Fruit fly (Drosophila melanogaster) whole organism, embryonic: Measurements from ENCODE around the gene beta'COP.
A peak's percentile ranks its signal among the peaks of the same experiment; 100 is the strongest.

Source experiments
- ATbp ChIP-seq: fragments of 200-800 bp; sonication (Bioruptor generic); optimal IDR thresholded peaks from 2 replicates; lab custom pipeline; 2017; ENCODE audit warnings: missing biosample characterization, mild to moderate bottlenecking, missing genetic modification characterization, missing genetic modification reagents
- BtbVII ChIP-seq: fragments of 200-800 bp; sonication (Bioruptor generic); optimal IDR thresholded peaks from 3 replicates; lab custom pipeline; 2017; ENCODE audit warnings: missing biosample characterization, mild to moderate bottlenecking, missing genetic modification characterization
- CG1024 ChIP-seq: fragments of 200-800 bp; sonication (Bioruptor generic); IDR thresholded peaks from 2 replicates; pipeline ENCODE4 v1.3.6; 2022; ENCODE audit warnings: missing biosample characterization, missing genetic modification characterization
- CG10366 ChIP-seq: fragments of 200-800 bp; sonication (Bioruptor generic); IDR thresholded peaks from 2 replicates; pipeline ENCODE4 v1.3.6; 2022; ENCODE audit warnings: missing biosample characterization, missing genetic modification characterization
- CG10543 ChIP-seq: fragments of 200-800 bp; sonication (Bioruptor generic); optimal IDR thresholded peaks from 3 replicates; lab custom pipeline; 2017; ENCODE audit warnings: missing biosample characterization, mild to moderate bottlenecking, missing genetic modification characterization, moderate library complexity
- CG11560 ChIP-seq: fragments of 200-800 bp; sonication (Bioruptor generic); IDR thresholded peaks from 3 replicates; pipeline ENCODE4 v1.3.6; 2022; ENCODE audit warnings: missing biosample characterization, missing genetic modification characterization
- CG12155 ChIP-seq: fragments of 200-800 bp; sonication (Bioruptor generic); optimal IDR thresholded peaks from 3 replicates; lab custom pipeline; 2016; ENCODE audit warnings: missing biosample characterization, missing genetic modification characterization
- CG12744 ChIP-seq: fragments of 200-800 bp; sonication (Bioruptor generic); optimal IDR thresholded peaks from 2 replicates; lab custom pipeline; 2016; ENCODE audit warnings: missing biosample characterization, missing genetic modification characterization
- CG13287 ChIP-seq: fragments of 200-800 bp; sonication (Bioruptor generic); IDR thresholded peaks from 2 replicates; pipeline ENCODE4 v1.3.6; 2022; ENCODE audit warnings: missing biosample characterization, missing genetic modification characterization; ENCODE audit not compliant: partially characterized antibody
- CG16863 ChIP-seq: fragments of 200-800 bp; sonication (Bioruptor generic); optimal IDR thresholded peaks from 3 replicates; lab custom pipeline; 2016; ENCODE audit warnings: missing biosample characterization, missing genetic modification characterization
- CG18764 ChIP-seq: fragments of 200-800 bp; sonication (Bioruptor generic); optimal IDR thresholded peaks from 3 replicates; lab custom pipeline; 2016; ENCODE audit warnings: missing biosample characterization, missing genetic modification characterization
- CG2129 ChIP-seq: fragments of 200-800 bp; sonication (Bioruptor generic); IDR thresholded peaks from 2 replicates; pipeline ENCODE4 v1.3.6; 2022; ENCODE audit warnings: missing biosample characterization, missing genetic modification characterization; ENCODE audit not compliant: partially characterized antibody
- CG2712 ChIP-seq: fragments of 200-800 bp; optimal IDR thresholded peaks from 3 replicates; lab custom pipeline; 2019; ENCODE audit warnings: missing biosample characterization, mild to moderate bottlenecking, missing genetic modification characterization, moderate library complexity
- CG3281 ChIP-seq: fragments of 200-800 bp; sonication (Bioruptor generic); optimal IDR thresholded peaks from 3 replicates; lab custom pipeline; 2017; ENCODE audit warnings: missing biosample characterization, mild to moderate bottlenecking, missing genetic modification characterization
- CG33213 ChIP-seq: fragments of 200-800 bp; sonication (Bioruptor generic); optimal IDR thresholded peaks from 3 replicates; lab custom pipeline; 2016; ENCODE audit warnings: missing biosample characterization, missing genetic modification characterization
- CG33557 ChIP-seq: fragments of 200-800 bp; sonication (Bioruptor generic); optimal IDR thresholded peaks from 2 replicates; lab custom pipeline; 2019; ENCODE audit warnings: missing biosample characterization, mild to moderate bottlenecking, missing genetic modification characterization, moderate library complexity
- CG34224 ChIP-seq: fragments of 200-800 bp; sonication (Bioruptor generic); IDR thresholded peaks from 3 replicates; pipeline ENCODE4 v1.3.6; 2022; ENCODE audit warnings: missing biosample characterization, missing genetic modification characterization; ENCODE audit not compliant: partially characterized antibody
- CG4707 ChIP-seq: fragments of 200-800 bp; sonication (Bioruptor generic); optimal IDR thresholded peaks from 2 replicates; lab custom pipeline; 2018; ENCODE audit warnings: missing biosample characterization, mild to moderate bottlenecking, missing genetic modification characterization, moderate library complexity
- CG4730 ChIP-seq: fragments of 200-800 bp; sonication (Bioruptor generic); IDR thresholded peaks from 2 replicates; pipeline ENCODE4 v1.3.6; 2022; ENCODE audit warnings: missing biosample characterization, missing genetic modification characterization
- CG4820 ChIP-seq: fragments of 200-800 bp; sonication (Bioruptor generic); optimal IDR thresholded peaks from 3 replicates; lab custom pipeline; 2016; ENCODE audit warnings: missing biosample characterization, missing genetic modification characterization
- CG6272 ChIP-seq: fragments of 200-800 bp; sonication (Bioruptor generic); IDR thresholded peaks from 2 replicates; pipeline ENCODE4 v1.3.6; 2022; ENCODE audit warnings: missing biosample characterization, missing genetic modification characterization
- CG6683 ChIP-seq: fragments of 200-800 bp; sonication (Bioruptor generic); optimal IDR thresholded peaks from 2 replicates; lab custom pipeline; 2017; ENCODE audit warnings: missing biosample characterization, mild to moderate bottlenecking, missing genetic modification characterization, missing genetic modification reagents
- CG6765 ChIP-seq: fragments of 200-800 bp; sonication (Bioruptor generic); optimal IDR thresholded peaks from 3 replicates; lab custom pipeline; 2017; ENCODE audit warnings: missing biosample characterization, mild to moderate bottlenecking, missing genetic modification characterization
- CG6813 ChIP-seq: fragments of 200-800 bp; sonication (Bioruptor generic); optimal IDR thresholded peaks from 2 replicates; lab custom pipeline; 2017; ENCODE audit warnings: missing biosample characterization, missing genetic modification characterization, mild to moderate bottlenecking, moderate library complexity, missing genetic modification reagents
- CG7271 ChIP-seq: fragments of 200-800 bp; sonication (Bioruptor generic); optimal IDR thresholded peaks from 2 replicates; lab custom pipeline; 2018; ENCODE audit warnings: missing biosample characterization, mild to moderate bottlenecking, missing genetic modification characterization, moderate library complexity
- CG9817 ChIP-seq: fragments of 200-800 bp; sonication (Bioruptor generic); optimal IDR thresholded peaks from 2 replicates; lab custom pipeline; 2018; ENCODE audit warnings: missing biosample characterization, mild to moderate bottlenecking, missing genetic modification characterization, moderate library complexity
- H2.0 ChIP-seq: fragments of 200-800 bp; sonication (Bioruptor generic); IDR thresholded peaks from 2 replicates; pipeline ENCODE4 v1.3.6; 2022; ENCODE audit warnings: missing biosample characterization, missing genetic modification characterization
- Hr78 ChIP-seq, 2 experiments: fragments of 200-800 bp in 1 of 2; fragments of >200 bp in 1 of 2; sonication (Bioruptor generic) in 1 of 2; optimal IDR thresholded peaks; 2 replicates each; lab custom pipeline; 2017 to 2019; ENCODE audit warnings: missing biosample characterization in 2 of 2, missing genetic modification characterization in 2 of 2, mild to moderate bottlenecking in 1 of 2, moderate library complexity in 1 of 2
- Lpt ChIP-seq: fragments of >200 bp; optimal IDR thresholded peaks from 2 replicates; lab custom pipeline; 2018; ENCODE audit warnings: missing biosample characterization, missing genetic modification characterization
- Optix ChIP-seq: fragments of 200-800 bp; sonication (Bioruptor generic); IDR thresholded peaks from 3 replicates; pipeline ENCODE4 v1.3.6; 2022; ENCODE audit warnings: missing biosample characterization, missing genetic modification characterization
- PHDP ChIP-seq: fragments of 200-800 bp; sonication (Bioruptor generic); optimal IDR thresholded peaks from 3 replicates; lab custom pipeline; 2018; ENCODE audit warnings: missing biosample characterization, mild to moderate bottlenecking, missing genetic modification characterization, moderate library complexity
- Spps ChIP-seq: fragments of 200-800 bp; sonication (Bioruptor generic); optimal IDR thresholded peaks from 2 replicates; lab custom pipeline; 2018; ENCODE audit warnings: missing biosample characterization, mild to moderate bottlenecking, missing genetic modification characterization
- Ssrp ChIP-seq: fragments of 200-800 bp; sonication (Bioruptor generic); optimal IDR thresholded peaks from 2 replicates; lab custom pipeline; 2018; ENCODE audit warnings: missing biosample characterization, mild to moderate bottlenecking, missing genetic modification characterization, moderate library complexity
- ash1 ChIP-seq: fragments of 200-800 bp; sonication (Bioruptor generic); optimal IDR thresholded peaks from 2 replicates; lab custom pipeline; 2018; ENCODE audit warnings: missing biosample characterization, mild to moderate bottlenecking, missing genetic modification characterization
- bcd ChIP-seq: fragments of 200-800 bp; sonication (Bioruptor generic); optimal IDR thresholded peaks from 2 replicates; lab custom pipeline; 2017; ENCODE audit warnings: missing biosample characterization, mild to moderate bottlenecking, missing genetic modification characterization
- chn ChIP-seq: fragments of 200-800 bp; sonication (Bioruptor generic); optimal IDR thresholded peaks from 2 replicates; lab custom pipeline; 2016; ENCODE audit warnings: missing biosample characterization, missing genetic modification characterization
- danr ChIP-seq: fragments of 200-800 bp; sonication (Bioruptor generic); IDR thresholded peaks from 2 replicates; pipeline ENCODE4 v1.3.6; 2022; ENCODE audit warnings: missing biosample characterization, missing genetic modification characterization
- dmrt99B ChIP-seq: fragments of 200-800 bp; sonication (Bioruptor generic); optimal IDR thresholded peaks from 2 replicates; lab custom pipeline; 2018; ENCODE audit warnings: missing biosample characterization, mild to moderate bottlenecking, missing genetic modification characterization, moderate library complexity
- dpn ChIP-seq, 2 experiments: fragments of 200-800 bp; sonication (Bioruptor generic); optimal IDR thresholded peaks; 3 replicates each; lab custom pipeline; 2016; ENCODE audit warnings: missing biosample characterization in 2 of 2, missing genetic modification characterization in 2 of 2
- en ChIP-seq: fragments of 200-800 bp; sonication (Bioruptor generic); optimal IDR thresholded peaks from 2 replicates; lab custom pipeline; 2016; ENCODE audit warnings: missing biosample characterization, missing genetic modification characterization
- exex ChIP-seq: fragments of 200-800 bp; sonication (Bioruptor generic); optimal IDR thresholded peaks from 4 replicates; lab custom pipeline; 2018; ENCODE audit warnings: missing biosample characterization, mild to moderate bottlenecking, missing genetic modification characterization, moderate library complexity
- gce ChIP-seq: fragments of 200-800 bp; sonication (Bioruptor generic); IDR thresholded peaks from 3 replicates; pipeline ENCODE4 v1.3.6; 2022; ENCODE audit warnings: missing biosample characterization, missing genetic modification characterization
- hbn ChIP-seq: fragments of 200-800 bp; sonication (Bioruptor generic); IDR thresholded peaks from 2 replicates; pipeline ENCODE4 v1.3.6; 2022; ENCODE audit warnings: missing biosample characterization, missing genetic modification characterization; ENCODE audit not compliant: partially characterized antibody
- knrl ChIP-seq: fragments of 200-800 bp; sonication (Bioruptor generic); IDR thresholded peaks from 3 replicates; pipeline ENCODE4 v1.3.6; 2022; ENCODE audit warnings: missing biosample characterization, missing genetic modification characterization; ENCODE audit not compliant: partially characterized antibody
- lola ChIP-seq, 3 experiments: fragments of >200 bp in 2 of 3; fragments of 200-800 bp in 1 of 3; sonication (Bioruptor generic) in 1 of 3; optimal IDR thresholded peaks; 2 replicates each; lab custom pipeline; 2017 to 2019; ENCODE audit warnings: missing biosample characterization in 3 of 3, missing genetic modification characterization in 3 of 3, mild to moderate bottlenecking in 1 of 3, moderate library complexity in 1 of 3
- odd ChIP-seq: fragments of 200-800 bp; sonication (Bioruptor generic); optimal IDR thresholded peaks from 2 replicates; lab custom pipeline; 2017; ENCODE audit warnings: missing biosample characterization, mild to moderate bottlenecking, missing genetic modification characterization
- org-1 ChIP-seq: fragments of 200-800 bp; sonication (Bioruptor generic); optimal IDR thresholded peaks from 2 replicates; lab custom pipeline; 2017; ENCODE audit warnings: missing biosample characterization, missing genetic modification characterization
- tx ChIP-seq: fragments of 200-800 bp; sonication (Bioruptor generic); optimal IDR thresholded peaks from 2 replicates; lab custom pipeline; 2016; ENCODE audit warnings: missing biosample characterization, missing genetic modification characterization
- vnd ChIP-seq: fragments of 200-800 bp; sonication (Bioruptor generic); IDR thresholded peaks from 3 replicates; pipeline ENCODE4 v1.3.6; 2022; ENCODE audit warnings: missing biosample characterization, missing genetic modification characterization; ENCODE audit not compliant: partially characterized antibody

The beta'COP gene

dm6 chr2L:13368940-13369339, 9.8 kb upstream of the beta'COP start, which contains the start of gene CG31855 (continued):
- TF ChIP-seq odd (GFP tag; lab: Kevin White, UChicago) (peak; percentile 67), CG33213 (peak; percentile 50), dpn (GFP tag; optimal IDR thresholded peaks at IDR 0.05; lab: Kevin White, UChicago) (peak; percentile 80 to 90), CG6813 (GFP tag; lab: Kevin White, UChicago) (peak; percentile 56), lola (GFP tag; optimal IDR thresholded peaks at IDR 0.05; lab: Kevin White, UChicago) (peak in 1 of 3 experiments; percentile 58), CG6765 (GFP tag; lab: Kevin White, UChicago) (peak; percentile 84), CG13287 (GFP tag; lab: Robert Waterston, UW) (peak; percentile 50; the same call in 1 of the 2 replicates), chn (peak; percentile 87), CG6272 (GFP tag; lab: Robert Waterston, UW) (peak; percentile 77), Hr78 (GFP tag; optimal IDR thresholded peaks at IDR 0.05; lab: Kevin White, UChicago) (no peak), H2.0 (peak; percentile 78), CG4820 (GFP tag; lab: Kevin White, UChicago) (peak; percentile 59), danr (GFP tag; lab: Robert Waterston, UW) (no peak), vnd (GFP tag; lab: Robert Waterston, UW) (0 out of 3 replicates have a peak, but pooled peaks have one; percentile 35), CG6683 (GFP tag; lab: Kevin White, UChicago) (peak; percentile 52), CG11560 (tag; lab: Robert Waterston, UW) (no peak), org-1 (GFP tag; lab: Kevin White, UChicago) (peak; percentile 43), CG18764 (GFP tag; lab: Kevin White, UChicago) (peak; percentile 80), gce (GFP tag; lab: Robert Waterston, UW) (peak; percentile 35; the same call in 1 of the 3 replicates), Lpt (GFP tag; lab: Kevin White, UChicago) (no peak), CG12155 (peak; percentile 86), CG12744 (GFP tag; lab: Kevin White, UChicago) (peak; percentile 63), Optix (0 out of 3 replicates have a peak, but pooled peaks have one; percentile 25), CG4730 (GFP tag; lab: Robert Waterston, UW) (peak; percentile 77), CG4707 (peak; percentile 91), bcd (peak; percentile 75), CG1024 (GFP tag; lab: Robert Waterston, UW) (peak; percentile 69; the same call in 1 of the 2 replicates), tx (GFP tag; lab: Kevin White, UChicago) (peak; percentile 68), CG34224 (GFP tag; lab: Robert Waterston, UW) (no peak; the same call in 2 of the 3 replicates), hbn (GFP tag; lab: Robert Waterston, UW) (no peak), CG3281 (GFP tag; lab: Kevin White, UChicago) (peak; percentile 84), dmrt99B (tag; lab: Kevin White, UChicago) (peak; percentile 76), CG33557 (GFP tag; lab: Kevin White, UChicago) (peak; percentile 67), PHDP (tag; lab: Kevin White, UChicago) (peak; percentile 81), en (GFP tag; lab: Kevin White, UChicago) (peak; percentile 23), CG16863 (GFP tag; lab: Kevin White, UChicago) (peak; percentile 63), ash1 (no peak), BtbVII (GFP tag; lab: Kevin White, UChicago) (peak; percentile 76), exex (tag; lab: Kevin White, UChicago) (no peak), Spps (tag; lab: Kevin White, UChicago) (peak; percentile 43), CG9817 (tag; lab: Kevin White, UChicago) (peak; percentile 78), ATbp (GFP tag; lab: Kevin White, UChicago) (peak; percentile 61), CG2712 (tag; lab: Kevin White, UChicago) (peak; percentile 80), CG10366 (GFP tag; lab: Robert Waterston, UW) (peak; percentile 76), CG2129 (GFP tag; lab: Robert Waterston, UW) (no peak), knrl (GFP tag; lab: Robert Waterston, UW) (0 out of 3 replicates have a peak, but pooled peaks have one; percentile 25), CG7271 (tag; lab: Kevin White, UChicago) (peak; percentile 33), Ssrp (peak; percentile 63), CG10543 (GFP tag; lab: Kevin White, UChicago) (peak; percentile 86)
